Fruit fly (Drosophila melanogaster): ENCODE measurements around the gene nom.
A peak's percentile ranks its signal among the peaks of the same experiment; 100 is the strongest.

The nom gene

DNA sequence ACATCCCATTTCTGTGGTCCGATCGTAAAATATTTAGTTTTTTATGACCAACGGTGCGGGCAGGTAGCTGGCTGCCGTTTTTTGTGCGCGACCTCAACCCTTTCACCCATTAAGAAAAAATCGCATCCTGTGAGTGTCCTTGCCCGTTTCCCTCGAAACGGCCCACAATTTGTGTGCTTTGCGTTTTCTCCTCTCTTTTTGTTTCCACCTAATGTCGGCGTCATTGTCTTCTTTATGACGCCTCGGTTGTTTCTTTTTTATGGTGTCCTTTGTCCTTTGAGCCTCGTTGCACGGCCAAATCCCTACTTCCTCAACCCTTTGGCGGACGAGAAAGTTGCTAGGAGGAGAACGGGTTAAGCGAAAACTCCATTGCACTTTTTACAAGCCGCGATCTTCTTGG, 21.8 kb upstream of the nom start:
- TF ChIP-seq ovo (GFP tag; optimal IDR thresholded peaks at IDR 0.05) (no peak), cic (GFP tag; optimal IDR thresholded peaks at IDR 0.05) (no peak), CG12768 (GFP tag; optimal IDR thresholded peaks at IDR 0.05) (no peak), CG14711 (tag; optimal IDR thresholded peaks at IDR 0.05) (no peak), CG5204 (GFP tag; optimal IDR thresholded peaks at IDR 0.05) (no peak), Hr96 (GFP tag; optimal IDR thresholded peaks at IDR 0.05) (no peak), cnc (optimal IDR thresholded peaks at IDR 0.05) (no peak), bab1 (GFP tag; optimal IDR thresholded peaks at IDR 0.05) (no peak), CG1620 (GFP tag; optimal IDR thresholded peaks at IDR 0.05) (no peak), toe (GFP tag; optimal IDR thresholded peaks at IDR 0.05) (no peak), Crg-1 (GFP tag; optimal IDR thresholded peaks at IDR 0.05) (no peak), pad (GFP tag; optimal IDR thresholded peaks at IDR 0.05) (no peak), kay (GFP tag; ENCODE audit: borderline replicate concordance) (no peak), CG11617 (GFP tag; optimal IDR thresholded peaks at IDR 0.05) (no peak), CG7101 (tag; optimal IDR thresholded peaks at IDR 0.05) (no peak), CG33017 (tag; optimal IDR thresholded peaks at IDR 0.05) (no peak), CG7045 (GFP tag; optimal IDR thresholded peaks at IDR 0.05) (no peak)

DNA sequence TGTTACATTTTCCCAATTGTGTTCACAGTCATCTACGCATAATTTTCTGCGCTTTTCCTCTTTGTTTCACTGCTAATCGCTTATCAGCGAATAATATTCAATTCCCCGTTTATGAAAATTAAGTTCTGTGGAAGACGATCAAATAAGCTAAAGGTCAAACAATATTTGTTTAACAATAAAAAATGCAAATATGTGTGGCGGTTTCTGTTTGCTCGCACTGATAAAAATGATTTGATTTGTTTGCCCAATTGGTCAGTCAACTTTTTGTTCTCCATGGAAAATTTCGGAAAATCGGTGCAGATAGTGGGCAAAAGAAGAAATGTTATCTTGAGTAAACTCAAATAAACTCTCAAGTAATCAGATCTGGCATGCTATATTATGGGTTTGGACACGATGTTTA, 18.3 kb upstream of the nom start:
- no peak for TF ChIP-seq pad (GFP tag; optimal IDR thresholded peaks at IDR 0.05)
- TF ChIP-seq CG12768 (GFP tag; optimal IDR thresholded peaks at IDR 0.05), result no peak
- TF ChIP-seq toe (GFP tag; optimal IDR thresholded peaks at IDR 0.05), result no peak
- no peak for TF ChIP-seq bab1 (GFP tag; optimal IDR thresholded peaks at IDR 0.05)
- TF ChIP-seq CG7101 (tag; optimal IDR thresholded peaks at IDR 0.05), result no peak
- TF ChIP-seq Mnt (GFP tag; optimal IDR thresholded peaks at IDR 0.05), result no peak
- TF ChIP-seq CG14711 (tag; optimal IDR thresholded peaks at IDR 0.05), result no peak
- no peak for TF ChIP-seq CG33017 (tag; optimal IDR thresholded peaks at IDR 0.05)
- no peak for TF ChIP-seq Clk (GFP tag; optimal IDR thresholded peaks at IDR 0.05)
- TF ChIP-seq CG5204 (GFP tag; optimal IDR thresholded peaks at IDR 0.05), result no peak
- TF ChIP-seq CG7045 (GFP tag; optimal IDR thresholded peaks at IDR 0.05), result no peak
- TF ChIP-seq CG1620 (GFP tag; optimal IDR thresholded peaks at IDR 0.05), result no peak
- TF ChIP-seq Hr96 (GFP tag; optimal IDR thresholded peaks at IDR 0.05), result no peak
- no peak for TF ChIP-seq tj (GFP tag; optimal IDR thresholded peaks at IDR 0.05)
- TF ChIP-seq Crg-1 (GFP tag; optimal IDR thresholded peaks at IDR 0.05), result no peak
- TF ChIP-seq cnc (optimal IDR thresholded peaks at IDR 0.05), result no peak
- TF ChIP-seq ovo (GFP tag; optimal IDR thresholded peaks at IDR 0.05), result no peak
- no peak for TF ChIP-seq CG11617 (GFP tag; optimal IDR thresholded peaks at IDR 0.05)

DNA sequence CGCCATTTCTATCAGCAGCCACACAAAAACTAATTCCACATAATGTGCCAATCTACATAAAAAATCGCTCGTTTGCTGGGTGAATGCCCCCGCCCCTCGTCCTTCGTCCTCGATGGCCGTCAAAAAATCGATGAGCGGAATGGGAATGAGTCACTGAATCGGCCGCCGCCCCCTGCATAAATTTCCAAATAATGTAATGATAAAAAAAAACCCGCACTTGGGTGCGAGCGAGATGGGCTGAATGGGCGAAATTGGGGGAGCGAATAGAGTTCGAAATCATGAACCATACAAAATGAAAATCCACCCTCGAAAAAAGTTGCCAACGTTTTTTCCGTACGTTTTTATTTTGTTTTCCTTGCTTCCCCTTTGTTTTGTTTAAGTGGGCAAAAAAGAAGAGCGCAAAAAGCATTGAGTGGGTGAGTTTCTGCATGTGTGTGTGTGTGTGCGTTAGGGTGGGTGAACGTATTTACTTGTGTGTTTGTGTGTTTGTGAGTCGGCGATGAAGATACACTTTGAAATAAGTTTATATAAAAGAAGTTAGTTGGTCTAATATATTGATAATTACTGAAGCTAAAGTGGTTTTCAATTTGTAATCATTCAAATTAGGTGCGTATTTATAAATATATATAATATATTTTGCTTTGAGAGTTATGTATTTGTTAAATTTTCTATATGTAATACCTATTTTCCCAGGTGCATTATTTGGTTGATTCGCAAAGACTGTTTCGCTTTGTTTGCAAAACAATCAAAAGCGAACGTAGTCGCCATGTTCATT, 17.5 kb upstream of the nom start:
- TF ChIP-seq ovo (GFP tag; optimal IDR thresholded peaks at IDR 0.05) (no peak), toe (GFP tag; optimal IDR thresholded peaks at IDR 0.05) (no peak), CG11617 (GFP tag; optimal IDR thresholded peaks at IDR 0.05) (no peak), CG7045 (GFP tag; optimal IDR thresholded peaks at IDR 0.05) (no peak), bab1 (GFP tag; optimal IDR thresholded peaks at IDR 0.05) (no peak), CG12768 (GFP tag; optimal IDR thresholded peaks at IDR 0.05) (no peak), Crg-1 (GFP tag; optimal IDR thresholded peaks at IDR 0.05) (no peak), Mnt (GFP tag; optimal IDR thresholded peaks at IDR 0.05) (no peak), CG14711 (tag; optimal IDR thresholded peaks at IDR 0.05) (no peak), CG5204 (GFP tag; optimal IDR thresholded peaks at IDR 0.05) (no peak), CG1620 (GFP tag; optimal IDR thresholded peaks at IDR 0.05) (no peak), cnc (optimal IDR thresholded peaks at IDR 0.05) (no peak), CG7101 (tag; optimal IDR thresholded peaks at IDR 0.05) (no peak), Clk (GFP tag; optimal IDR thresholded peaks at IDR 0.05) (no peak), kay (GFP tag; ENCODE audit: borderline replicate concordance) (no peak), Hr96 (GFP tag; optimal IDR thresholded peaks at IDR 0.05) (no peak), pad (GFP tag; optimal IDR thresholded peaks at IDR 0.05) (no peak), cic (GFP tag; optimal IDR thresholded peaks at IDR 0.05) (no peak), tj (GFP tag; optimal IDR thresholded peaks at IDR 0.05) (no peak), CG33017 (tag; optimal IDR thresholded peaks at IDR 0.05) (no peak)

DNA sequence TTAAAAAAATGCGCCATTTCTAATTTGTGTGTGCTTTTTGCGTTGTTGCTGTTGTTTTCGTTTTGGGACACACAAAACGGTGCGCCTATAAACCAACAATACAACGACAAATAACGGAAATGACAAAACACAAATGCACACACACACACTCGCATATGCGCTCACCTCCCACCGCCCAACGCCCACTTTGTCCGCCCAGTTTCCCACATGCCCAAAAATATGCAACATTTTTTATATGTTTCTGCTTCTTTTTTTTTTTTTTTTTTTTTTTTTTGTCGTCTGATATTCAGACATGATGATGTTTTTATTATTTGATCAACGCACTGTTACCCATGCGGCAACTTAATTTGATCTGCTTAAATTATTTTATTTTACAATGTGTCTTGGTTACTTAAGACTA, 15.8 kb upstream of the nom start:
- no peak for TF ChIP-seq CG5204 (GFP tag; optimal IDR thresholded peaks at IDR 0.05)
- no peak for TF ChIP-seq CG11617 (GFP tag; optimal IDR thresholded peaks at IDR 0.05)
- TF ChIP-seq CG12768 (GFP tag; optimal IDR thresholded peaks at IDR 0.05), result no peak
- no peak for TF ChIP-seq CG14711 (tag; optimal IDR thresholded peaks at IDR 0.05)
- TF ChIP-seq pad (GFP tag; optimal IDR thresholded peaks at IDR 0.05), result no peak
- TF ChIP-seq toe (GFP tag; optimal IDR thresholded peaks at IDR 0.05), result no peak
- no peak for TF ChIP-seq tj (GFP tag; optimal IDR thresholded peaks at IDR 0.05)
- TF ChIP-seq Crg-1 (GFP tag; optimal IDR thresholded peaks at IDR 0.05), result no peak
- no peak for TF ChIP-seq CG7101 (tag; optimal IDR thresholded peaks at IDR 0.05)
- TF ChIP-seq cic (GFP tag; optimal IDR thresholded peaks at IDR 0.05), result no peak
- no peak for TF ChIP-seq Hr96 (GFP tag; optimal IDR thresholded peaks at IDR 0.05)
- TF ChIP-seq ovo (GFP tag; optimal IDR thresholded peaks at IDR 0.05), result no peak

DNA sequence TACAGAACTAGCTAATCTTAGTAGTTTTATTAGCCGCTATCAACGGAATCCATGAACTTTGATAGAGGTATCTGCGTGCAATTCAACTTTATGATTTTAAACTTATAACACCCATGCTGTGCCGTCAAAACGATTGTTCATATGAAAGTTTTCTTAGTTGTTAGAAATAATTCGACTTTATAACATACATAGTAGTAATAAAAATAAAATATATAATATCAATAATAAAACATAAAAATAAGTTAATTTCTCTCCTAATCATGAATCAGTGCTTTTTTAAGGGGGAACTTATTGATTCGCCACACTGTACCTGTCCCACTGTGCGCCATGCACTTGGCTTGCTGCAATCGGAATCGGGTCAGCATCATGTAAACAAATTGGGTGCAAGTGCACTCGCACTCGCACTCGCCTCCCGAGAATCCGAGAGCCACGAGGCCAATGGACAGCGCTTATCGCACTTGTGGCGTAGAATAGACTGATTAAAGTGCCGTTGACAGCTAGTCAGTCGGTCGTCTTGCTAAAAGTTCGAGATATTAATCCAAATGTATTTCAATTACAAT, 11.0 kb upstream of the nom start:
- TF ChIP-seq Clk (GFP tag; optimal IDR thresholded peaks at IDR 0.05) (peak; percentile 30), Crg-1 (GFP tag; optimal IDR thresholded peaks at IDR 0.05) (no peak), Mnt (GFP tag; optimal IDR thresholded peaks at IDR 0.05) (peak; percentile 87), CG7045 (GFP tag; optimal IDR thresholded peaks at IDR 0.05) (no peak), CG33017 (tag; optimal IDR thresholded peaks at IDR 0.05) (no peak), CG11617 (GFP tag; optimal IDR thresholded peaks at IDR 0.05) (no peak), Hr96 (GFP tag; optimal IDR thresholded peaks at IDR 0.05) (peak; percentile 83), cnc (optimal IDR thresholded peaks at IDR 0.05) (no peak), bab1 (GFP tag; optimal IDR thresholded peaks at IDR 0.05) (peak; percentile 25), CG14711 (tag; optimal IDR thresholded peaks at IDR 0.05) (no peak), tj (GFP tag; optimal IDR thresholded peaks at IDR 0.05) (no peak), CG5204 (GFP tag; optimal IDR thresholded peaks at IDR 0.05) (peak; percentile 1), ovo (GFP tag; optimal IDR thresholded peaks at IDR 0.05) (peak; percentile 11), CG12768 (GFP tag; optimal IDR thresholded peaks at IDR 0.05) (peak; percentile 21), kay (GFP tag; ENCODE audit: borderline replicate concordance) (no peak), CG7101 (tag; optimal IDR thresholded peaks at IDR 0.05) (peak; percentile 60), cic (GFP tag; optimal IDR thresholded peaks at IDR 0.05) (peak; percentile 76), pad (GFP tag; optimal IDR thresholded peaks at IDR 0.05) (no peak)
